Fruit fly (Drosophila melanogaster) whole organism, embryonic: ENCODE measurements around the gene Datp.

Experiments
- Atf3 ChIP-seq: fragments of 200-800 bp; sonication (Bioruptor generic); optimal IDR thresholded peaks from 3 replicates; lab custom pipeline; 2016; ENCODE audit warnings: missing biosample characterization, missing genetic modification characterization
- CG10431 ChIP-seq: fragments of 200-800 bp; sonication (Bioruptor generic); optimal IDR thresholded peaks from 3 replicates; lab custom pipeline; 2018; ENCODE audit warnings: missing biosample characterization, mild to moderate bottlenecking, missing genetic modification characterization
- CG11504 ChIP-seq: fragments of 200-800 bp; sonication (Bioruptor generic); optimal IDR thresholded peaks from 3 replicates; lab custom pipeline; 2019; ENCODE audit warnings: missing biosample characterization, mild to moderate bottlenecking, missing genetic modification characterization, moderate library complexity
- CG11560 ChIP-seq: fragments of 200-800 bp; sonication (Bioruptor generic); IDR thresholded peaks from 3 replicates; pipeline ENCODE4 v1.3.6; 2022; ENCODE audit warnings: missing biosample characterization, missing genetic modification characterization
- CG14050 ChIP-seq: fragments of 200-800 bp; sonication (Bioruptor generic); IDR thresholded peaks from 3 replicates; pipeline ENCODE4 v1.3.6; 2022; ENCODE audit warnings: missing biosample characterization, missing genetic modification characterization
- CG16779 ChIP-seq: fragments of 200-800 bp; sonication (Bioruptor generic); IDR thresholded peaks from 2 replicates; pipeline ENCODE4 v1.3.6; 2022; ENCODE audit warnings: missing biosample characterization, missing genetic modification characterization
- CG18764 ChIP-seq: fragments of 200-800 bp; sonication (Bioruptor generic); optimal IDR thresholded peaks from 3 replicates; lab custom pipeline; 2016; ENCODE audit warnings: missing biosample characterization, missing genetic modification characterization
- CG2889 ChIP-seq: fragments of 200-800 bp; sonication (Bioruptor generic); IDR thresholded peaks from 3 replicates; pipeline ENCODE4 v1.3.6; 2022; ENCODE audit warnings: missing biosample characterization, missing genetic modification characterization
- CG30431 ChIP-seq: fragments of 200-800 bp; sonication (Bioruptor generic); optimal IDR thresholded peaks from 2 replicates; lab custom pipeline; 2017; ENCODE audit warnings: missing biosample characterization, missing genetic modification characterization
- CG3995 ChIP-seq: fragments of 200-800 bp; sonication (Bioruptor generic); optimal IDR thresholded peaks from 3 replicates; lab custom pipeline; 2016; ENCODE audit warnings: missing biosample characterization, missing genetic modification characterization
- CG4424 ChIP-seq: fragments of 200-800 bp; sonication (Bioruptor generic); optimal IDR thresholded peaks from 3 replicates; lab custom pipeline; 2016; ENCODE audit warnings: missing biosample characterization, missing genetic modification characterization
- CG7271 ChIP-seq: fragments of 200-800 bp; sonication (Bioruptor generic); optimal IDR thresholded peaks from 2 replicates; lab custom pipeline; 2018; ENCODE audit warnings: missing biosample characterization, mild to moderate bottlenecking, missing genetic modification characterization, moderate library complexity
- CG7556 ChIP-seq: fragments of 200-800 bp; sonication (Bioruptor generic); optimal IDR thresholded peaks from 2 replicates; lab custom pipeline; 2017; ENCODE audit warnings: missing biosample characterization, mild to moderate bottlenecking, missing genetic modification characterization
- CG8359 ChIP-seq: fragments of 200-800 bp; sonication (Bioruptor generic); optimal IDR thresholded peaks from 2 replicates; lab custom pipeline; 2017; ENCODE audit warnings: missing biosample characterization, mild to moderate bottlenecking, missing genetic modification characterization, borderline replicate concordance
- CG8478 ChIP-seq: fragments of >200 bp; optimal IDR thresholded peaks from 2 replicates; lab custom pipeline; 2018
- CG8924 ChIP-seq: fragments of 200-800 bp; optimal IDR thresholded peaks from 3 replicates; lab custom pipeline; 2019; ENCODE audit warnings: missing biosample characterization, mild to moderate bottlenecking, missing genetic modification characterization, moderate library complexity
- CG9437 ChIP-seq: fragments of 200-800 bp; sonication (Bioruptor generic); optimal IDR thresholded peaks from 2 replicates; lab custom pipeline; 2018; ENCODE audit warnings: missing biosample characterization, mild to moderate bottlenecking, missing genetic modification characterization
- Camta ChIP-seq: fragments of 200-800 bp; sonication (Bioruptor generic); optimal IDR thresholded peaks from 2 replicates; lab custom pipeline; 2016; ENCODE audit warnings: missing biosample characterization, missing genetic modification characterization
- CkIIα-i1 ChIP-seq: fragments of 200-800 bp; sonication (Bioruptor generic); IDR thresholded peaks from 2 replicates; pipeline ENCODE4 v1.3.6; 2022; ENCODE audit warnings: missing biosample characterization, missing genetic modification characterization
- Doc2 ChIP-seq: fragments of 200-800 bp; sonication (Bioruptor generic); IDR thresholded peaks from 2 replicates; pipeline ENCODE4 v1.3.6; 2022; ENCODE audit warnings: missing biosample characterization, missing genetic modification characterization
- ERR ChIP-seq: fragments of 200-800 bp; sonication (Bioruptor generic); optimal IDR thresholded peaks from 2 replicates; lab custom pipeline; 2016; ENCODE audit warnings: missing biosample characterization, missing genetic modification characterization
- Eip74EF ChIP-seq, 2 experiments: fragments of 200-800 bp in 1 of 2; fragments of >200 bp in 1 of 2; sonication (Bioruptor generic) in 1 of 2; optimal IDR thresholded peaks; 2 replicates each; lab custom pipeline; 2017 to 2019; ENCODE audit warnings: missing biosample characterization in 2 of 2, missing genetic modification characterization in 2 of 2, mild to moderate bottlenecking in 1 of 2, moderate library complexity in 1 of 2
- Ets97D ChIP-seq: fragments of 200-800 bp; sonication (Bioruptor generic); optimal IDR thresholded peaks from 3 replicates; lab custom pipeline; 2016; ENCODE audit warnings: missing biosample characterization, missing genetic modification characterization
- Jarid2 ChIP-seq: fragments of 200-800 bp; sonication (Bioruptor generic); optimal IDR thresholded peaks from 3 replicates; lab custom pipeline; 2017; ENCODE audit warnings: mild to moderate bottlenecking, missing biosample characterization, missing genetic modification reagents, missing genetic modification characterization
- Lhr ChIP-seq: fragments of 200-800 bp; sonication (Bioruptor generic); optimal IDR thresholded peaks from 3 replicates; lab custom pipeline; 2017; ENCODE audit warnings: mild to moderate bottlenecking, missing biosample characterization, missing genetic modification reagents, missing genetic modification characterization
- Meics ChIP-seq: fragments of 200-800 bp; sonication (Bioruptor generic); optimal IDR thresholded peaks from 2 replicates; lab custom pipeline; 2017; ENCODE audit warnings: missing biosample characterization, mild to moderate bottlenecking, missing genetic modification characterization
- NK7.1 ChIP-seq: fragments of 200-800 bp; sonication (Bioruptor generic); optimal IDR thresholded peaks from 3 replicates; lab custom pipeline; 2016; ENCODE audit warnings: missing biosample characterization, missing genetic modification characterization
- Nf-YA ChIP-seq: fragments of 200-800 bp; sonication (Bioruptor generic); IDR thresholded peaks from 2 replicates; pipeline ENCODE4 v1.3.6; 2022; ENCODE audit warnings: missing biosample characterization, missing genetic modification characterization
- Opbp ChIP-seq: fragments of 200-800 bp; sonication (Bioruptor generic); IDR thresholded peaks from 3 replicates; pipeline ENCODE4 v1.3.6; 2022; ENCODE audit warnings: missing biosample characterization, missing genetic modification characterization; ENCODE audit not compliant: partially characterized antibody
- Pdp1 ChIP-seq, 2 experiments: fragments of 200-800 bp; sonication (Bioruptor generic); optimal IDR thresholded peaks; 3 replicates each; lab custom pipeline; 2016; ENCODE audit warnings: missing biosample characterization in 2 of 2, missing genetic modification characterization in 2 of 2, mild to moderate bottlenecking in 1 of 2, moderate library complexity in 1 of 2
- Scr ChIP-seq: fragments of 200-800 bp; sonication (Bioruptor generic); IDR thresholded peaks from 2 replicates; pipeline ENCODE4 v1.3.6; 2022; ENCODE audit warnings: missing biosample characterization, missing genetic modification characterization; ENCODE audit not compliant: partially characterized antibody
- Sry-δ ChIP-seq: fragments of 200-800 bp; sonication (Bioruptor generic); optimal IDR thresholded peaks from 2 replicates; lab custom pipeline; 2016; ENCODE audit warnings: missing biosample characterization, missing genetic modification characterization
- TFAM ChIP-seq: fragments of 200-800 bp; sonication (Bioruptor generic); optimal IDR thresholded peaks from 2 replicates; lab custom pipeline; 2017; ENCODE audit warnings: missing biosample characterization, missing genetic modification characterization, inconsistent platforms
- Taf1 ChIP-seq: fragments of 200-800 bp; sonication (Bioruptor generic); IDR thresholded peaks from 2 replicates; pipeline ENCODE4 v1.3.6; 2022; ENCODE audit warnings: missing biosample characterization, missing genetic modification characterization
- Tbp ChIP-seq: fragments of >200 bp; optimal IDR thresholded peaks from 2 replicates; lab custom pipeline; 2018; ENCODE audit warnings: missing biosample characterization, missing genetic modification characterization
- Vsx1 ChIP-seq: fragments of 200-800 bp; sonication (Bioruptor generic); optimal IDR thresholded peaks from 2 replicates; lab custom pipeline; 2017; ENCODE audit warnings: missing biosample characterization, mild to moderate bottlenecking, missing genetic modification characterization, missing genetic modification reagents
- YL-1 ChIP-seq: fragments of 200-800 bp; sonication (Bioruptor generic); optimal IDR thresholded peaks from 3 replicates; lab custom pipeline; 2017; ENCODE audit warnings: missing biosample characterization, mild to moderate bottlenecking, missing genetic modification characterization
- abd-A ChIP-seq: fragments of 200-800 bp; sonication (Bioruptor generic); optimal IDR thresholded peaks from 3 replicates; lab custom pipeline; 2019; ENCODE audit warnings: missing biosample characterization, mild to moderate bottlenecking, missing genetic modification characterization, moderate library complexity
- btn ChIP-seq: fragments of 200-800 bp; sonication (Bioruptor generic); optimal IDR thresholded peaks from 2 replicates; lab custom pipeline; 2016; ENCODE audit warnings: missing biosample characterization, missing genetic modification characterization
- caup ChIP-seq: fragments of 200-800 bp; sonication (Bioruptor generic); optimal IDR thresholded peaks from 3 replicates; lab custom pipeline; 2017; ENCODE audit warnings: missing biosample characterization, mild to moderate bottlenecking, missing genetic modification characterization, moderate library complexity; ENCODE audit not compliant: severe bottlenecking
- gsb ChIP-seq: fragments of 200-800 bp; sonication (Bioruptor generic); IDR thresholded peaks from 2 replicates; pipeline ENCODE4 v1.3.6; 2022; ENCODE audit warnings: missing biosample characterization, missing genetic modification characterization
- ham ChIP-seq: fragments of 200-800 bp; sonication (Bioruptor generic); IDR thresholded peaks from 2 replicates; pipeline ENCODE4 v1.3.6; 2022; ENCODE audit warnings: missing biosample characterization, missing genetic modification characterization
- kay ChIP-seq: fragments of 200-800 bp; sonication (Bioruptor generic); optimal IDR thresholded peaks from 2 replicates; lab custom pipeline; 2016; ENCODE audit warnings: missing biosample characterization, missing genetic modification characterization
- nerfin-1 ChIP-seq: fragments of 200-800 bp; sonication (Bioruptor generic); optimal IDR thresholded peaks from 3 replicates; lab custom pipeline; 2019; ENCODE audit warnings: missing biosample characterization, mild to moderate bottlenecking, missing genetic modification characterization, moderate library complexity
- nerfin-2 ChIP-seq: fragments of 200-800 bp; sonication (Bioruptor generic); IDR thresholded peaks from 2 replicates; pipeline ENCODE4 v1.3.6; 2022; ENCODE audit warnings: missing biosample characterization, missing genetic modification characterization; ENCODE audit not compliant: partially characterized antibody
- pnt ChIP-seq: fragments of 200-800 bp; sonication (Bioruptor generic); optimal IDR thresholded peaks from 3 replicates; lab custom pipeline; 2016; ENCODE audit warnings: missing biosample characterization, missing genetic modification characterization
- sisA ChIP-seq: fragments of 200-800 bp; sonication (Bioruptor generic); IDR thresholded peaks from 2 replicates; pipeline ENCODE4 v1.3.6; 2022; ENCODE audit warnings: missing biosample characterization, missing genetic modification characterization
- vvl ChIP-seq: fragments of 200-800 bp; sonication (Bioruptor generic); IDR thresholded peaks from 2 replicates; pipeline ENCODE4 v1.3.6; 2022; ENCODE audit warnings: missing biosample characterization, missing genetic modification characterization
- z ChIP-seq: fragments of 200-800 bp; sonication (Bioruptor generic); IDR thresholded peaks from 3 replicates; pipeline ENCODE4 v1.3.6; 2022; ENCODE audit warnings: missing biosample characterization, missing genetic modification characterization
- zfh2 ChIP-seq: fragments of 200-800 bp; sonication (Bioruptor generic); optimal IDR thresholded peaks from 2 replicates; lab custom pipeline; 2016; ENCODE audit warnings: missing biosample characterization, missing genetic modification characterization

The Datp gene

DNA sequence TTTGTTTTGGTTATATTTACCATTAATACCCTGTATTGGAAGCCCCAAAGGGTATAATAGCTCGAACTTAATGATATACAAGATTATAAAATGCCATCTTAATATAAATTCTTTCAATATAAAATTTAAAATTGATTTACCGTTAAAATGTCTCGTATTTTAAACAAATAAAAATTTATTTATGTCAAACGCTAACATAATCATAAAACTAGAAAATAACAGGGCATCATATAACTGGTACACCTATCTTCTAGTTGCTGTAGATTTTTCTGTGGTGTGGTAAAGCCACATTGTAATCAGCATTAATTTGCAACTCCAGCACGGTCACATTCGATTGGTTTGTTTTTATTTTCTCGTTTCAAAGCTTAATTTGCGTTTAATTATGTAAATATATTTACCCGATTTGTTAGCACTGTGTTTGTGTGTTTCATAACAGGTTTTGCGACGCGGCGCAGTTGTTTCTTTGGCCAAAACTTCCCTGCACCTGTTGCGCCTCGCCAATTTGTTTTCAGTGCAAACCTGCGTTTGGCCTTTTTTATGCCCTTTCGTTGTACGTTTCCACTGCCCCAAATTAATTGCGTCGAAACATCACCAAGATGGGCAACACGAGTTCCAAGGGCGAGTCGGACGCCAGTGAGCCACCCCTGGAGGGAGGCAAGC lies 18.5 kb upstream of the Datp start, which contains the start of the genes CG4658 and CG5846 (continued):
- TF ChIP-seq Ets97D (GFP tag; lab: Kevin White, UChicago) (peak; percentile 59), Doc2 (peak; percentile 48; the same call in 1 of the 2 replicates), btn (GFP tag; lab: Kevin White, UChicago) (no peak), CG11504 (tag; lab: Kevin White, UChicago) (peak; percentile 94), Eip74EF (GFP tag; optimal IDR thresholded peaks at IDR 0.05; lab: Kevin White, UChicago) (peak in 1 of 2 experiments; percentile 93), CG2889 (GFP tag; lab: Robert Waterston, UW) (peak; percentile 89), Sry-δ (GFP tag; lab: Kevin White, UChicago) (peak; percentile 44), ham (GFP tag; lab: Robert Waterston, UW) (peak; percentile 50; the same call in 1 of the 2 replicates), CG16779 (GFP tag; lab: Robert Waterston, UW) (no peak), CG8359 (peak; percentile 67), zfh2 (GFP tag; lab: Kevin White, UChicago) (peak; percentile 54), vvl (peak; percentile 98), CG4424 (GFP tag; lab: Kevin White, UChicago) (peak; percentile 95), YL-1 (peak; percentile 91), CkIIα-i1 (GFP tag; lab: Robert Waterston, UW) (no peak; the same call in 1 of the 2 replicates), nerfin-2 (no peak), nerfin-1 (tag; lab: Kevin White, UChicago) (peak; percentile 86), CG3995 (GFP tag; lab: Kevin White, UChicago) (peak; percentile 36), TFAM (GFP tag; lab: Kevin White, UChicago) (peak; percentile 67), Opbp (no peak), CG9437 (peak; percentile 83), abd-A (no peak), kay (GFP tag; lab: Kevin White, UChicago) (peak; percentile 92), NK7.1 (GFP tag; lab: Kevin White, UChicago) (peak; percentile 39), ERR (GFP tag; lab: Kevin White, UChicago) (no peak), CG8924 (tag; lab: Kevin White, UChicago) (peak; percentile 96), Lhr (GFP tag; lab: Kevin White, UChicago) (peak; percentile 80), Meics (GFP tag; lab: Kevin White, UChicago) (peak; percentile 92), Pdp1 (GFP tag; optimal IDR thresholded peaks at IDR 0.05; lab: Kevin White, UChicago) (peak; percentile 85 to 87), CG8478 (no peak), Jarid2 (GFP tag; lab: Kevin White, UChicago) (no peak), pnt (GFP tag; lab: Kevin White, UChicago) (peak; percentile 58), Vsx1 (GFP tag; lab: Kevin White, UChicago) (peak; percentile 83), Atf3 (peak; percentile 68), Taf1 (GFP tag; lab: Robert Waterston, UW) (peak; percentile 85), z (GFP tag; lab: Robert Waterston, UW) (peak; percentile 56; the same call in 1 of the 3 replicates), Scr (GFP tag; lab: Robert Waterston, UW) (no peak), Camta (GFP tag; lab: Kevin White, UChicago) (peak; percentile 82), CG14050 (GFP tag; lab: Robert Waterston, UW) (peak; percentile 90), gsb (GFP tag; lab: Robert Waterston, UW) (peak; percentile 80), caup (GFP tag; lab: Kevin White, UChicago) (peak; percentile 88), sisA (GFP tag; lab: Robert Waterston, UW) (peak; percentile 93), CG7556 (GFP tag; lab: Kevin White, UChicago) (peak; percentile 92), Nf-YA (GFP tag; lab: Robert Waterston, UW) (peak; percentile 88), CG7271 (peak; percentile 94), Tbp (GFP tag; lab: Kevin White, UChicago) (no peak), CG30431 (peak; percentile 73), CG18764 (GFP tag; lab: Kevin White, UChicago) (peak; percentile 93), CG10431 (GFP tag; lab: Kevin White, UChicago) (peak; percentile 77), CG11560 (tag; lab: Robert Waterston, UW) (peak; percentile 78)
